Fruit fly (Drosophila melanogaster) whole organism, embryonic: ENCODE data around the gene CG9289.

ENCODE experiments used
- BtbVII ChIP-seq: fragments of 200-800 bp; sonication (Bioruptor generic); optimal IDR thresholded peaks from 3 replicates; lab custom pipeline; 2017; ENCODE audit warnings: missing biosample characterization, mild to moderate bottlenecking, missing genetic modification characterization
- CG10321 ChIP-seq: fragments of 200-800 bp; sonication (Bioruptor generic); IDR thresholded peaks from 2 replicates; pipeline ENCODE4 v1.3.6; 2022; ENCODE audit warnings: missing biosample characterization, missing genetic modification characterization
- CG11398 ChIP-seq: fragments of 200-800 bp; sonication (Bioruptor generic); optimal IDR thresholded peaks from 2 replicates; lab custom pipeline; 2016; ENCODE audit warnings: missing biosample characterization, missing genetic modification characterization
- CG1233 ChIP-seq: fragments of 200-800 bp; sonication (Bioruptor generic); optimal IDR thresholded peaks from 4 replicates; lab custom pipeline; 2018; ENCODE audit warnings: missing biosample characterization, mild to moderate bottlenecking, missing genetic modification characterization
- CG12769 ChIP-seq: fragments of 200-800 bp; sonication (Bioruptor generic); optimal IDR thresholded peaks from 2 replicates; lab custom pipeline; 2019; ENCODE audit warnings: missing biosample characterization, mild to moderate bottlenecking, missing genetic modification characterization, moderate library complexity
- CG13123 ChIP-seq: fragments of 200-800 bp; sonication (Bioruptor generic); optimal IDR thresholded peaks from 2 replicates; lab custom pipeline; 2016; ENCODE audit warnings: missing biosample characterization, missing genetic modification characterization
- CG1602 ChIP-seq: fragments of 200-800 bp; sonication (Bioruptor generic); optimal IDR thresholded peaks from 3 replicates; lab custom pipeline; 2016; ENCODE audit warnings: missing biosample characterization, missing genetic modification characterization
- CG17829 ChIP-seq: fragments of 200-800 bp; optimal IDR thresholded peaks from 2 replicates; lab custom pipeline; 2019; ENCODE audit warnings: missing biosample characterization, mild to moderate bottlenecking, missing genetic modification characterization, moderate library complexity
- CG1832 ChIP-seq: fragments of 200-800 bp; sonication (Bioruptor generic); optimal IDR thresholded peaks from 2 replicates; lab custom pipeline; 2017; ENCODE audit warnings: missing biosample characterization, mild to moderate bottlenecking, missing genetic modification characterization, inconsistent platforms
- CG2678 ChIP-seq: fragments of 200-800 bp; sonication (Bioruptor generic); optimal IDR thresholded peaks from 3 replicates; lab custom pipeline; 2019; ENCODE audit warnings: missing biosample characterization, mild to moderate bottlenecking, missing genetic modification characterization, moderate library complexity
- CG3838 ChIP-seq: fragments of 200-800 bp; sonication (Bioruptor generic); optimal IDR thresholded peaks from 3 replicates; lab custom pipeline; 2016; ENCODE audit warnings: missing biosample characterization, missing genetic modification characterization
- CG4282 ChIP-seq: fragments of 200-800 bp; sonication (Bioruptor generic); optimal IDR thresholded peaks from 2 replicates; lab custom pipeline; 2016; ENCODE audit warnings: missing biosample characterization, missing genetic modification characterization
- CG6689 ChIP-seq: fragments of 200-800 bp; sonication (Bioruptor generic); IDR thresholded peaks from 2 replicates; pipeline ENCODE4 v1.3.6; 2022; ENCODE audit warnings: missing biosample characterization, missing genetic modification characterization
- CG7745 ChIP-seq: fragments of 200-800 bp; sonication (Bioruptor generic); optimal IDR thresholded peaks from 2 replicates; lab custom pipeline; 2018; ENCODE audit warnings: missing biosample characterization, mild to moderate bottlenecking, missing genetic modification characterization, moderate library complexity
- CG7839 ChIP-seq: fragments of 200-800 bp; sonication (Bioruptor generic); optimal IDR thresholded peaks from 3 replicates; lab custom pipeline; 2018; ENCODE audit warnings: missing biosample characterization, mild to moderate bottlenecking, missing genetic modification characterization, moderate library complexity
- CG8359 ChIP-seq: fragments of 200-800 bp; sonication (Bioruptor generic); optimal IDR thresholded peaks from 2 replicates; lab custom pipeline; 2017; ENCODE audit warnings: missing biosample characterization, mild to moderate bottlenecking, missing genetic modification characterization, borderline replicate concordance
- CG8924 ChIP-seq: fragments of 200-800 bp; optimal IDR thresholded peaks from 3 replicates; lab custom pipeline; 2019; ENCODE audit warnings: missing biosample characterization, mild to moderate bottlenecking, missing genetic modification characterization, moderate library complexity
- CG9437 ChIP-seq: fragments of 200-800 bp; sonication (Bioruptor generic); optimal IDR thresholded peaks from 2 replicates; lab custom pipeline; 2018; ENCODE audit warnings: missing biosample characterization, mild to moderate bottlenecking, missing genetic modification characterization
- Deaf1 ChIP-seq: fragments of 200-800 bp; optimal IDR thresholded peaks from 3 replicates; lab custom pipeline; 2019; ENCODE audit warnings: missing biosample characterization, mild to moderate bottlenecking, missing genetic modification characterization, moderate library complexity
- Dek ChIP-seq: fragments of 200-800 bp; sonication (Bioruptor generic); optimal IDR thresholded peaks from 3 replicates; lab custom pipeline; 2019; ENCODE audit warnings: missing biosample characterization, mild to moderate bottlenecking, missing genetic modification characterization, moderate library complexity
- Dip3 ChIP-seq: fragments of 200-800 bp; sonication (Bioruptor generic); optimal IDR thresholded peaks from 3 replicates; lab custom pipeline; 2016; ENCODE audit warnings: missing biosample characterization, missing genetic modification characterization
- Lim3 ChIP-seq: fragments of 200-800 bp; sonication (Bioruptor generic); IDR thresholded peaks from 2 replicates; pipeline ENCODE4 v1.3.6; 2022; ENCODE audit warnings: missing biosample characterization, missing genetic modification characterization
- Lpt ChIP-seq: fragments of >200 bp; optimal IDR thresholded peaks from 2 replicates; lab custom pipeline; 2018; ENCODE audit warnings: missing biosample characterization, missing genetic modification characterization
- MBD-R2 ChIP-seq: fragments of 200-800 bp; sonication (Bioruptor generic); IDR thresholded peaks from 2 replicates; pipeline ENCODE4 v1.3.6; 2022; ENCODE audit warnings: missing biosample characterization, missing genetic modification characterization
- Meics ChIP-seq: fragments of 200-800 bp; sonication (Bioruptor generic); optimal IDR thresholded peaks from 2 replicates; lab custom pipeline; 2017; ENCODE audit warnings: missing biosample characterization, mild to moderate bottlenecking, missing genetic modification characterization
- Nf-YC ChIP-seq: fragments of 200-800 bp; optimal IDR thresholded peaks from 3 replicates; lab custom pipeline; 2019; ENCODE audit warnings: missing biosample characterization, mild to moderate bottlenecking, missing genetic modification characterization, moderate library complexity
- NfI ChIP-seq: fragments of 200-800 bp; sonication (Bioruptor generic); optimal IDR thresholded peaks from 3 replicates; lab custom pipeline; 2018; ENCODE audit warnings: missing biosample characterization, mild to moderate bottlenecking, missing genetic modification characterization, moderate library complexity
- PHDP ChIP-seq: fragments of 200-800 bp; sonication (Bioruptor generic); optimal IDR thresholded peaks from 3 replicates; lab custom pipeline; 2018; ENCODE audit warnings: missing biosample characterization, mild to moderate bottlenecking, missing genetic modification characterization, moderate library complexity
- Rfx ChIP-seq: fragments of 200-800 bp; sonication (Bioruptor generic); IDR thresholded peaks from 2 replicates; pipeline ENCODE4 v1.3.6; 2022; ENCODE audit warnings: missing biosample characterization, missing genetic modification characterization
- Spps ChIP-seq: fragments of 200-800 bp; sonication (Bioruptor generic); optimal IDR thresholded peaks from 2 replicates; lab custom pipeline; 2018; ENCODE audit warnings: missing biosample characterization, mild to moderate bottlenecking, missing genetic modification characterization
- Sry-β ChIP-seq: fragments of 200-800 bp; sonication (Bioruptor generic); optimal IDR thresholded peaks from 2 replicates; lab custom pipeline; 2018; ENCODE audit warnings: missing biosample characterization, mild to moderate bottlenecking, missing genetic modification characterization, moderate library complexity
- Vsx1 ChIP-seq: fragments of 200-800 bp; sonication (Bioruptor generic); optimal IDR thresholded peaks from 2 replicates; lab custom pipeline; 2017; ENCODE audit warnings: missing biosample characterization, mild to moderate bottlenecking, missing genetic modification characterization, missing genetic modification reagents
- Xrp1 ChIP-seq: fragments of 200-800 bp; sonication (Bioruptor generic); IDR thresholded peaks from 2 replicates; pipeline ENCODE4 v1.3.6; 2022; ENCODE audit warnings: missing biosample characterization, missing genetic modification characterization
- bbx ChIP-seq: fragments of 200-800 bp; sonication (Bioruptor generic); IDR thresholded peaks from 2 replicates; pipeline ENCODE4 v1.3.6; 2022; ENCODE audit warnings: missing biosample characterization, missing genetic modification characterization; ENCODE audit not compliant: partially characterized antibody
- bcd ChIP-seq: fragments of 200-800 bp; sonication (Bioruptor generic); optimal IDR thresholded peaks from 2 replicates; lab custom pipeline; 2017; ENCODE audit warnings: missing biosample characterization, mild to moderate bottlenecking, missing genetic modification characterization
- cg ChIP-seq: fragments of 200-800 bp; sonication (Bioruptor generic); optimal IDR thresholded peaks from 3 replicates; lab custom pipeline; 2019; ENCODE audit warnings: missing biosample characterization, mild to moderate bottlenecking, missing genetic modification characterization, moderate library complexity
- corto ChIP-seq: fragments of 200-800 bp; sonication (Bioruptor generic); optimal IDR thresholded peaks from 2 replicates; lab custom pipeline; 2016; ENCODE audit warnings: missing biosample characterization, mild to moderate bottlenecking, missing genetic modification characterization, moderate library complexity
- dpn ChIP-seq, 2 experiments: fragments of 200-800 bp; sonication (Bioruptor generic); optimal IDR thresholded peaks; 3 replicates each; lab custom pipeline; 2016; ENCODE audit warnings: missing biosample characterization in 2 of 2, missing genetic modification characterization in 2 of 2
- gfzf ChIP-seq: fragments of 200-800 bp; sonication (Bioruptor generic); optimal IDR thresholded peaks from 2 replicates; lab custom pipeline; 2016; ENCODE audit warnings: missing biosample characterization, mild to moderate bottlenecking, missing genetic modification characterization, moderate library complexity
- kah ChIP-seq: fragments of 200-800 bp; sonication (Bioruptor generic); optimal IDR thresholded peaks from 2 replicates; lab custom pipeline; 2018; ENCODE audit warnings: missing biosample characterization, mild to moderate bottlenecking, missing genetic modification characterization
- lab ChIP-seq: fragments of 200-800 bp; sonication (Bioruptor generic); optimal IDR thresholded peaks from 3 replicates; lab custom pipeline; 2017; ENCODE audit warnings: missing biosample characterization, missing genetic modification characterization, mild to moderate bottlenecking, moderate library complexity, missing genetic modification reagents
- maf-S ChIP-seq: fragments of 200-800 bp; sonication (Bioruptor generic); optimal IDR thresholded peaks from 2 replicates; lab custom pipeline; 2016; ENCODE audit warnings: missing biosample characterization, missing genetic modification characterization
- mirr ChIP-seq: fragments of 200-800 bp; sonication (Bioruptor generic); optimal IDR thresholded peaks from 3 replicates; lab custom pipeline; 2018; ENCODE audit warnings: missing biosample characterization, mild to moderate bottlenecking, missing genetic modification characterization
- nau ChIP-seq: fragments of 200-800 bp; sonication (Bioruptor generic); optimal IDR thresholded peaks from 3 replicates; lab custom pipeline; 2017; ENCODE audit warnings: missing biosample characterization, mild to moderate bottlenecking, missing genetic modification characterization, missing genetic modification reagents
- oc ChIP-seq: fragments of 200-800 bp; sonication (Bioruptor generic); optimal IDR thresholded peaks from 2 replicates; lab custom pipeline; 2018; ENCODE audit warnings: missing biosample characterization, mild to moderate bottlenecking, missing genetic modification characterization, moderate library complexity
- odd ChIP-seq: fragments of 200-800 bp; sonication (Bioruptor generic); optimal IDR thresholded peaks from 2 replicates; lab custom pipeline; 2017; ENCODE audit warnings: missing biosample characterization, mild to moderate bottlenecking, missing genetic modification characterization
- pum ChIP-seq: fragments of 200-800 bp; sonication (Bioruptor generic); optimal IDR thresholded peaks from 2 replicates; lab custom pipeline; 2016; ENCODE audit warnings: missing biosample characterization, missing genetic modification characterization
- repo ChIP-seq: fragments of 200-800 bp; sonication (Bioruptor generic); optimal IDR thresholded peaks from 2 replicates; lab custom pipeline; 2016; ENCODE audit warnings: missing biosample characterization, missing genetic modification characterization
- sr ChIP-seq: fragments of 200-800 bp; sonication (Bioruptor generic); IDR thresholded peaks from 3 replicates; pipeline ENCODE4 v1.3.6; 2022; ENCODE audit warnings: missing biosample characterization, missing genetic modification characterization
- vnd ChIP-seq: fragments of 200-800 bp; sonication (Bioruptor generic); IDR thresholded peaks from 3 replicates; pipeline ENCODE4 v1.3.6; 2022; ENCODE audit warnings: missing biosample characterization, missing genetic modification characterization; ENCODE audit not compliant: partially characterized antibody

CG9289 gene

dm6 chr2L:8699895-8700314 is 15.7 kb upstream of the CG9289 start:
- TF ChIP-seq CG10321 (GFP tag; lab: Robert Waterston, UW), result no peak
- peak; percentile 54 for TF ChIP-seq Meics (GFP tag; lab: Kevin White, UChicago)
- TF ChIP-seq CG3838 (GFP tag; lab: Kevin White, UChicago), result peak; percentile 13
- no peak for TF ChIP-seq pum (GFP tag; lab: Kevin White, UChicago)
- peak; percentile 24 for TF ChIP-seq CG1233 (GFP tag; lab: Kevin White, UChicago)
- TF ChIP-seq Spps (tag; lab: Kevin White, UChicago), result no peak
- no peak for TF ChIP-seq CG17829 (tag; lab: Kevin White, UChicago)
- TF ChIP-seq Vsx1 (GFP tag; lab: Kevin White, UChicago), result peak; percentile 72
- peak; percentile 18 for TF ChIP-seq kah (GFP tag; lab: Kevin White, UChicago)
- peak; percentile 43 for TF ChIP-seq cg (GFP tag; lab: Kevin White, UChicago)
- TF ChIP-seq Sry-β (GFP tag; lab: Kevin White, UChicago), result peak; percentile 10
- peak; percentile 41 for TF ChIP-seq nau
- peak; percentile 98 for TF ChIP-seq Deaf1
- no peak for TF ChIP-seq CG13123 (GFP tag; lab: Kevin White, UChicago)
- TF ChIP-seq odd (GFP tag; lab: Kevin White, UChicago), result peak; percentile 67
- TF ChIP-seq dpn (GFP tag; optimal IDR thresholded peaks at IDR 0.05; lab: Kevin White, UChicago), result peak in 1 of 2 experiments; percentile 10
- no peak for TF ChIP-seq sr
- TF ChIP-seq mirr, result peak; percentile 98
- 0 out of 2 replicates have a peak, but pooled peaks have one; percentile 28 for TF ChIP-seq Xrp1
- TF ChIP-seq corto (GFP tag; lab: Kevin White, UChicago), result no peak
- TF ChIP-seq CG2678 (tag; lab: Kevin White, UChicago), result peak; percentile 82
- TF ChIP-seq Dek, result peak; percentile 36
- TF ChIP-seq CG12769 (tag; lab: Kevin White, UChicago), result peak; percentile 60
- TF ChIP-seq MBD-R2 (GFP tag; lab: Robert Waterston, UW), result peak; percentile 25; the same call in 1 of the 2 replicates
- TF ChIP-seq CG9437 (GFP tag; lab: Kevin White, UChicago), result no peak
- TF ChIP-seq bbx (GFP tag; lab: Robert Waterston, UW), result no peak
- TF ChIP-seq CG6689 (GFP tag; lab: Robert Waterston, UW), result 0 out of 2 replicates have a peak, but pooled peaks have one; percentile 12
- TF ChIP-seq CG8924 (tag; lab: Kevin White, UChicago), result peak; percentile 71
- no peak for TF ChIP-seq Dip3 (GFP tag; lab: Kevin White, UChicago)
- no peak for TF ChIP-seq CG8359 (GFP tag; lab: Kevin White, UChicago)
- TF ChIP-seq vnd (GFP tag; lab: Robert Waterston, UW), result no peak
- TF ChIP-seq Nf-YC (tag; lab: Kevin White, UChicago), result peak; percentile 51
- peak; percentile 71 for TF ChIP-seq PHDP
- no peak for TF ChIP-seq CG1832 (GFP tag; lab: Kevin White, UChicago)
- TF ChIP-seq maf-S (GFP tag; lab: Kevin White, UChicago), result no peak
- TF ChIP-seq BtbVII (GFP tag; lab: Kevin White, UChicago), result peak; percentile 68
- TF ChIP-seq CG7839 (tag; lab: Kevin White, UChicago), result peak; percentile 2
- TF ChIP-seq gfzf (GFP tag; lab: Kevin White, UChicago), result no peak
- no peak for TF ChIP-seq CG11398 (GFP tag; lab: Kevin White, UChicago)
- TF ChIP-seq oc (tag; lab: Kevin White, UChicago), result peak; percentile 34
- TF ChIP-seq Lpt, result no peak
- peak; percentile 41 for TF ChIP-seq NfI (GFP tag; lab: Kevin White, UChicago)
- TF ChIP-seq CG4282 (GFP tag; lab: Kevin White, UChicago), result no peak
- peak; percentile 79 for TF ChIP-seq lab
- no peak for TF ChIP-seq Lim3 (GFP tag; lab: Robert Waterston, UW)
- no peak for TF ChIP-seq CG7745 (tag; lab: Kevin White, UChicago)
- no peak for TF ChIP-seq repo (GFP tag; lab: Kevin White, UChicago)
- no peak for TF ChIP-seq CG1602
- TF ChIP-seq bcd (GFP tag; lab: Kevin White, UChicago), result peak; percentile 13
- TF ChIP-seq Rfx (GFP tag; lab: Robert Waterston, UW), result peak; percentile 46; the same call in 1 of the 2 replicates
